Worm (Caenorhabditis elegans) whole organism, young adult: ENCODE data around the gene B0280.17.

Experiments
- B0019.2 ChIP-seq: fragments of 200-800 bp; sonication (Bioruptor generic); conservative IDR thresholded peaks from 2 replicates; pipeline ENCODE4 v1.3.6; 2022; ENCODE audit warnings: missing genetic modification reagents, missing genetic modification characterization, missing compliant biosample characterization
- B0261.1 ChIP-seq: sonication (generic microtip); optimal IDR thresholded peaks from 2 replicates; lab custom pipeline; 2016; ENCODE audit warnings: mild to moderate bottlenecking, missing genetic modification characterization, moderate library complexity, missing compliant biosample characterization
- C17E4.6 ChIP-seq: fragments of 200-800 bp; sonication (Bioruptor generic); IDR thresholded peaks from 2 replicates; pipeline ENCODE4 v1.3.6; 2022; ENCODE audit warnings: missing genetic modification reagents, missing genetic modification characterization, missing compliant biosample characterization
- F22D6.2 ChIP-seq: sonication (generic microtip); optimal IDR thresholded peaks from 2 replicates; lab custom pipeline; 2016; ENCODE audit warnings: mild to moderate bottlenecking, missing genetic modification characterization, missing compliant biosample characterization
- F37B4.10 ChIP-seq: fragments of 200-800 bp; sonication (Bioruptor generic); IDR thresholded peaks from 2 replicates; pipeline ENCODE4 v1.3.6; 2022; ENCODE audit warnings: missing genetic modification characterization, missing compliant biosample characterization
- F52B5.7 ChIP-seq: sonication (generic microtip); optimal IDR thresholded peaks from 2 replicates; lab custom pipeline; 2016; ENCODE audit warnings: mild to moderate bottlenecking, missing genetic modification characterization, missing compliant biosample characterization
- F55B11.4 ChIP-seq: sonication (generic microtip); optimal IDR thresholded peaks from 2 replicates; lab custom pipeline; 2016; ENCODE audit warnings: missing compliant biosample characterization, missing genetic modification characterization, borderline replicate concordance; ENCODE audit not compliant: insufficient read depth
- T07F8.4 ChIP-seq: sonication (generic microtip); optimal IDR thresholded peaks from 2 replicates; lab custom pipeline; 2016; ENCODE audit warnings: mild to moderate bottlenecking, missing genetic modification characterization, moderate library complexity, missing compliant biosample characterization
- T26A5.8 ChIP-seq: sonication (generic microtip); optimal IDR thresholded peaks from 2 replicates; lab custom pipeline; 2016; ENCODE audit warnings: missing genetic modification characterization, missing compliant biosample characterization
- Y53F4B.3 ChIP-seq: fragments of 200-800 bp; sonication (Bioruptor generic); IDR thresholded peaks from 2 replicates; pipeline ENCODE4 v1.3.6; 2022; ENCODE audit warnings: missing genetic modification reagents, missing genetic modification characterization, missing compliant biosample characterization
- Y56A3A.18 ChIP-seq: fragments of 200-800 bp; sonication (Bioruptor generic); IDR thresholded peaks from 2 replicates; pipeline ENCODE4 v1.3.6; 2022; ENCODE audit warnings: missing genetic modification reagents, missing genetic modification characterization, missing compliant biosample characterization
- Y67H2A.10 ChIP-seq: fragments of 200-800 bp; sonication (Bioruptor generic); conservative IDR thresholded peaks from 2 replicates; pipeline ENCODE4 v1.3.6; 2022; ENCODE audit warnings: missing genetic modification reagents, missing genetic modification characterization, missing compliant biosample characterization
- Y79H2A.3 ChIP-seq: fragments of 200-800 bp; sonication (Bioruptor generic); conservative IDR thresholded peaks from 2 replicates; pipeline ENCODE4 v1.3.6; 2022; ENCODE audit warnings: missing genetic modification reagents, missing genetic modification characterization, missing compliant biosample characterization
- ZK185.1 ChIP-seq: sonication (generic microtip); optimal IDR thresholded peaks from 2 replicates; lab custom pipeline; 2016; ENCODE audit warnings: mild to moderate bottlenecking, missing genetic modification characterization, missing compliant biosample characterization; ENCODE audit not compliant: poor library complexity, severe bottlenecking
- akir-1 ChIP-seq: fragments of 200-800 bp; sonication (Bioruptor generic); optimal IDR thresholded peaks from 2 replicates; lab custom pipeline; 2018; ENCODE audit warnings: mild to moderate bottlenecking, missing genetic modification characterization, moderate library complexity, missing compliant biosample characterization
- aptf-2 ChIP-seq: fragments of 200-800 bp; sonication (Bioruptor generic); conservative IDR thresholded peaks from 2 replicates; pipeline ENCODE4 v1.3.6; 2022; ENCODE audit warnings: missing genetic modification reagents, missing genetic modification characterization, missing compliant biosample characterization
- attf-3 ChIP-seq: fragments of 200-800 bp; sonication (Bioruptor generic); conservative IDR thresholded peaks from 2 replicates; pipeline ENCODE4 v1.3.6; 2022; ENCODE audit warnings: missing genetic modification reagents, missing genetic modification characterization, missing compliant biosample characterization
- attf-6 ChIP-seq: fragments of 200-800 bp; sonication (Bioruptor generic); IDR thresholded peaks from 2 replicates; pipeline ENCODE4 v1.3.6; 2022; ENCODE audit warnings: missing genetic modification reagents, missing genetic modification characterization, missing compliant biosample characterization
- bed-2 ChIP-seq: fragments of 200-800 bp; sonication (Bioruptor generic); IDR thresholded peaks from 2 replicates; pipeline ENCODE4 v1.3.6; 2022; ENCODE audit warnings: missing genetic modification reagents, missing genetic modification characterization, missing compliant biosample characterization
- ceh-100 ChIP-seq: fragments of 200-800 bp; sonication (Bioruptor generic); IDR thresholded peaks from 2 replicates; pipeline ENCODE4 v1.3.6; 2022; ENCODE audit warnings: missing genetic modification reagents, missing genetic modification characterization, missing compliant biosample characterization
- ceh-79 ChIP-seq: sonication (generic microtip); optimal IDR thresholded peaks from 2 replicates; lab custom pipeline; 2017; ENCODE audit warnings: mild to moderate bottlenecking, missing genetic modification characterization, missing compliant biosample characterization
- dpff-1 ChIP-seq: sonication (generic microtip); optimal IDR thresholded peaks from 2 replicates; lab custom pipeline; 2017; ENCODE audit warnings: mild to moderate bottlenecking, missing genetic modification characterization, missing compliant biosample characterization
- dpl-1 ChIP-seq: fragments of 150-350 bp; optimal IDR thresholded peaks from 2 replicates; lab custom pipeline; 2014; ENCODE audit warnings: missing biosample characterization, missing genetic modification reagents, missing genetic modification characterization
- egl-44 ChIP-seq: fragments of 200-800 bp; sonication (Bioruptor generic); IDR thresholded peaks from 2 replicates; pipeline ENCODE4 v1.3.6; 2022; ENCODE audit warnings: missing genetic modification reagents, missing genetic modification characterization, missing compliant biosample characterization
- him-1 ChIP-seq: sonication (generic microtip); optimal IDR thresholded peaks from 2 replicates; lab custom pipeline; 2016; ENCODE audit warnings: missing genotype, missing genetic modification reagents, missing genetic modification characterization, missing compliant biosample characterization
- lag-1 ChIP-seq: fragments of 200-800 bp; sonication (Bioruptor generic); IDR thresholded peaks from 2 replicates; pipeline ENCODE4 v1.3.6; 2022; ENCODE audit warnings: missing genetic modification reagents, missing genetic modification characterization, missing compliant biosample characterization
- let-607 ChIP-seq, 2 experiments: fragments of 200-800 bp in 1 of 2; sonication (Bioruptor generic) in 1 of 2; sonication (generic microtip) in 1 of 2; optimal IDR thresholded peaks; 2 replicates each; lab custom pipeline; 2016 to 2018; ENCODE audit warnings: mild to moderate bottlenecking in 2 of 2, missing compliant biosample characterization in 2 of 2, missing genetic modification characterization in 2 of 2, moderate library complexity in 2 of 2, missing genotype in 1 of 2
- lin-26 ChIP-seq: fragments of 200-800 bp; sonication (Bioruptor generic); IDR thresholded peaks from 2 replicates; pipeline ENCODE4 v1.3.6; 2022; ENCODE audit warnings: missing genetic modification reagents, missing genetic modification characterization, missing compliant biosample characterization
- lin-40 ChIP-seq: sonication (generic microtip); optimal IDR thresholded peaks from 2 replicates; lab custom pipeline; 2016; ENCODE audit warnings: missing genetic modification characterization, mild to moderate bottlenecking, missing compliant biosample characterization, missing genotype, missing genetic modification reagents
- lir-1 ChIP-seq: fragments of 200-800 bp; sonication (Bioruptor generic); conservative IDR thresholded peaks from 2 replicates; pipeline ENCODE4 v1.3.6; 2022; ENCODE audit warnings: missing genetic modification reagents, missing genetic modification characterization, missing compliant biosample characterization
- madf-10 ChIP-seq: sonication (generic microtip); optimal IDR thresholded peaks from 2 replicates; lab custom pipeline; 2016; ENCODE audit warnings: mild to moderate bottlenecking, missing genetic modification characterization, missing compliant biosample characterization
- madf-3 ChIP-seq: fragments of 200-800 bp; sonication (Bioruptor generic); IDR thresholded peaks from 2 replicates; pipeline ENCODE4 v1.3.6; 2022; ENCODE audit warnings: missing genetic modification reagents, missing genetic modification characterization, missing compliant biosample characterization
- madf-8 ChIP-seq: fragments of 200-800 bp; sonication (Bioruptor generic); conservative IDR thresholded peaks from 2 replicates; pipeline ENCODE4 v1.3.6; 2022; ENCODE audit warnings: missing genetic modification reagents, missing genetic modification characterization, missing compliant biosample characterization
- mel-28 ChIP-seq: sonication (generic microtip); optimal IDR thresholded peaks from 2 replicates; lab custom pipeline; 2016; ENCODE audit warnings: borderline replicate concordance, mild to moderate bottlenecking, missing genetic modification characterization, missing compliant biosample characterization
- nfyb-1 ChIP-seq: fragments of 200-800 bp; sonication (Bioruptor generic); IDR thresholded peaks from 2 replicates; pipeline ENCODE4 v1.3.6; 2022; ENCODE audit warnings: missing genetic modification reagents, missing genetic modification characterization, missing compliant biosample characterization
- nhr-80 ChIP-seq: sonication (generic microtip); optimal IDR thresholded peaks from 2 replicates; lab custom pipeline; 2016; ENCODE audit warnings: missing genetic modification characterization, missing compliant biosample characterization
- repo-1 ChIP-seq: sonication (generic microtip); optimal IDR thresholded peaks from 2 replicates; lab custom pipeline; 2017; ENCODE audit warnings: mild to moderate bottlenecking, missing genetic modification characterization, missing compliant biosample characterization
- rpc-1 ChIP-seq, 2 experiments: fragments of 150-350 bp in 1 of 2; sonication (generic microtip) in 1 of 2; optimal IDR thresholded peaks; 2 replicates each; lab custom pipeline; 2014 to 2018; ENCODE audit warnings: missing biosample characterization in 1 of 2, missing genetic modification characterization in 1 of 2, missing genetic modification reagents in 1 of 2, missing genotype in 1 of 2
- sptf-2 ChIP-seq: fragments of 200-800 bp; sonication (Bioruptor generic); optimal IDR thresholded peaks from 2 replicates; lab custom pipeline; 2018; ENCODE audit warnings: mild to moderate bottlenecking, missing genetic modification characterization, missing compliant biosample characterization
- tbp1 ChIP-seq: fragments of 200-800 bp; sonication (Bioruptor generic); optimal IDR thresholded peaks from 2 replicates; lab custom pipeline; 2018; ENCODE audit warnings: mild to moderate bottlenecking, missing genetic modification characterization, missing compliant biosample characterization
- tlf-1 ChIP-seq: fragments of 200-800 bp; sonication (Bioruptor generic); optimal IDR thresholded peaks from 2 replicates; lab custom pipeline; 2018; ENCODE audit warnings: mild to moderate bottlenecking, missing genetic modification characterization, missing compliant biosample characterization
- zfh-2 ChIP-seq: fragments of 200-800 bp; sonication (Bioruptor generic); conservative IDR thresholded peaks from 2 replicates; pipeline ENCODE4 v1.3.6; 2022; ENCODE audit warnings: missing genetic modification reagents, missing genetic modification characterization, missing compliant biosample characterization
- ztf-18 ChIP-seq: sonication (generic microtip); optimal IDR thresholded peaks from 2 replicates; lab custom pipeline; 2016; ENCODE audit warnings: missing genotype, mild to moderate bottlenecking, missing genetic modification characterization, missing compliant biosample characterization
- ztf-22 ChIP-seq: fragments of 200-800 bp; sonication (Bioruptor generic); optimal IDR thresholded peaks from 2 replicates; lab custom pipeline; 2018; ENCODE audit warnings: mild to moderate bottlenecking, missing genetic modification characterization, moderate library complexity, missing compliant biosample characterization
- ztf-25 ChIP-seq: fragments of 200-800 bp; sonication (Bioruptor generic); IDR thresholded peaks from 2 replicates; pipeline ENCODE4 v1.3.6; 2022; ENCODE audit warnings: missing genetic modification reagents, missing genetic modification characterization, missing compliant biosample characterization
- ztf-3 ChIP-seq: fragments of 200-800 bp; sonication (Bioruptor generic); optimal IDR thresholded peaks from 2 replicates; lab custom pipeline; 2018; ENCODE audit warnings: mild to moderate bottlenecking, missing genetic modification characterization, missing compliant biosample characterization
- ztf-6 ChIP-seq: fragments of 200-800 bp; sonication (Bioruptor generic); IDR thresholded peaks from 2 replicates; pipeline ENCODE4 v1.3.6; 2022; ENCODE audit warnings: missing genetic modification reagents, missing genetic modification characterization, missing compliant biosample characterization

Gene B0280.17

DNA sequence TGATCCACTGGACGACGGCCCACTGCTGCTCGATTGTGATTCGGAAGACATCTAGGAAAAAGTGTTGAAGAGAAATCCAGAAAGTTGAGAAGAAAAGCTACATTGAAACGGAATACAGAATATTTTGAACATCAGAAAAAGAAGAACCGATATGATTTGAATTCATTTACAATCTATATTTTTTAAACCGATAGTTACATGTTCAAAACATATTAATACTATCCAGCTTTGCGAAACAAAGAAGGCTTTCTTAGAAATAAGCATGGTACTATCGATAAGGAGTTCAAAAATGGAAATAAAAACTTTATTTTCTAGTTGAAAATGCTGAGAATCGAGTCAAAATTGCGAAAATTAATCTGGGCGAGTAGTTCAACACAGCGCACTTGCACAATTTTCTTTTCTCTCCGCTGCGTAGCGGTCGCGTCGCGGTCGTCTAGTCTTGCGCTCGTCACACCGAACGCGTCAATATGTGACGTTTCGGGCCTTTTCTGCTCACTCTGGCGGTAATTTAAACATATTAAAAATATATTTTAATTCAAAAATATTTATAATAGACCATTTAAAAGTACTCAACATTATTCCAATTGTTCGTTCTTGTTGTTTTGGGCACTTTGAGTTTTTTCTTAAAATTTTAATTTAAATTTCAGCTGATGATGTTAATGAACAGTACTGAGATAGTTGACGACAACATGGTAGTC lies 26.3 kb upstream of the B0280.17 start, which contains the start of the genes syf-2 and K04G7.1 (continued):
- TF ChIP-seq egl-44 (GFP tag; lab: Robert Waterston, UW): no peak
- peak; percentile 64 for TF ChIP-seq ZK185.1 (tag; lab: Kevin White, UChicago)
- no peak for TF ChIP-seq ztf-25
- no peak for TF ChIP-seq ztf-3 (GFP tag; lab: Kevin White, UChicago)
- peak; percentile 65 to 78 for TF ChIP-seq let-607 (tag; optimal IDR thresholded peaks at IDR 0.05; lab: Kevin White, UChicago)
- TF ChIP-seq ceh-100 (GFP tag; lab: Robert Waterston, UW): peak; percentile 55; the same call in 1 of the 2 replicates
- peak; percentile 77 for TF ChIP-seq dpl-1
- peak; percentile 89 for TF ChIP-seq tlf-1
- TF ChIP-seq madf-3: peak; percentile 100
- TF ChIP-seq F37B4.10 (GFP tag; lab: Robert Waterston, UW): no peak
- TF ChIP-seq F55B11.4 (tag; lab: Kevin White, UChicago): no peak
- TF ChIP-seq ceh-79: no peak
- 0 out of 2 replicates have a peak, but pooled peaks have one; percentile 44 for TF ChIP-seq B0019.2 (GFP tag; lab: Robert Waterston, UW)
- TF ChIP-seq lin-26: no peak
- no peak for TF ChIP-seq Y53F4B.3 (GFP tag; lab: Robert Waterston, UW)
- peak; percentile 71 for TF ChIP-seq tbp1 (GFP tag; lab: Kevin White, UChicago)
- TF ChIP-seq attf-6 (GFP tag; lab: Robert Waterston, UW): no peak
- no peak for TF ChIP-seq Y56A3A.18 (GFP tag; lab: Robert Waterston, UW)
- TF ChIP-seq zfh-2: peak; percentile 77
- no peak for TF ChIP-seq lag-1 (GFP tag; lab: Robert Waterston, UW)
- TF ChIP-seq Y79H2A.3: 0 out of 2 replicates have a peak, but pooled peaks have one; percentile 64
- peak; percentile 31; the same call in 1 of the 2 replicates for TF ChIP-seq madf-8 (GFP tag; lab: Robert Waterston, UW)
- TF ChIP-seq B0261.1 (tag; lab: Kevin White, UChicago): no peak
- no peak for TF ChIP-seq sptf-2 (GFP tag; lab: Kevin White, UChicago)
- peak; percentile 85 for TF ChIP-seq lir-1 (GFP tag; lab: Robert Waterston, UW)
- TF ChIP-seq nfyb-1 (GFP tag; lab: Robert Waterston, UW): peak; percentile 89
- no peak for TF ChIP-seq Y67H2A.10
- TF ChIP-seq ztf-6 (GFP tag; lab: Robert Waterston, UW): no peak
- no peak for TF ChIP-seq mel-28 (tag; lab: Kevin White, UChicago)
- TF ChIP-seq repo-1 (tag; lab: Kevin White, UChicago): peak; percentile 1
- TF ChIP-seq F22D6.2 (tag; lab: Kevin White, UChicago): no peak
- no peak for TF ChIP-seq rpc-1 (optimal IDR thresholded peaks at IDR 0.05; lab: Kevin White, UChicago)
- TF ChIP-seq rpc-1 (tag; optimal IDR thresholded peaks at IDR 0.05; lab: Kevin White, UChicago): no peak
- no peak for TF ChIP-seq aptf-2 (GFP tag; lab: Robert Waterston, UW)
- TF ChIP-seq nhr-80: peak; percentile 68
- peak; percentile 7 for TF ChIP-seq ztf-22 (GFP tag; lab: Kevin White, UChicago)
- TF ChIP-seq F52B5.7: no peak
- TF ChIP-seq madf-10 (tag; lab: Kevin White, UChicago): peak; percentile 48
- TF ChIP-seq him-1: peak; percentile 32
- no peak for TF ChIP-seq T07F8.4 (tag; lab: Kevin White, UChicago)
- TF ChIP-seq akir-1 (GFP tag; lab: Kevin White, UChicago): no peak
- no peak for TF ChIP-seq T26A5.8
- TF ChIP-seq C17E4.6: peak; percentile 89
- TF ChIP-seq attf-3: peak; percentile 79
- TF ChIP-seq bed-2 (GFP tag; lab: Robert Waterston, UW): no peak
- TF ChIP-seq dpff-1 (tag; lab: Kevin White, UChicago): no peak
- TF ChIP-seq lin-40: peak; percentile 79
- TF ChIP-seq ztf-18 (tag; lab: Kevin White, UChicago): peak; percentile 97
